Worm (Caenorhabditis elegans) whole organism, L1 larva: ENCODE measurements around the gene mksr-1.
A peak's percentile ranks its signal among the peaks of the same experiment; 100 is the strongest.

Experiments
- C34B4.2 ChIP-seq: sonication (generic microtip); optimal IDR thresholded peaks from 2 replicates; lab custom pipeline; 2017; ENCODE audit warnings: mild to moderate bottlenecking, missing genetic modification characterization, missing compliant biosample characterization
- aha-1 ChIP-seq: fragments of 150-350 bp; optimal IDR thresholded peaks from 2 replicates; lab custom pipeline; 2014; ENCODE audit warnings: missing biosample characterization, missing genetic modification characterization
- blmp-1 ChIP-seq: fragments of 150-350 bp; optimal IDR thresholded peaks from 2 replicates; lab custom pipeline; 2014; ENCODE audit warnings: missing biosample characterization, missing genetic modification characterization
- ceh-63 ChIP-seq: fragments of 200-800 bp; sonication (Bioruptor generic); optimal IDR thresholded peaks from 2 replicates; lab custom pipeline; 2018; ENCODE audit warnings: mild to moderate bottlenecking, missing genetic modification characterization, missing compliant biosample characterization
- ceh-8 ChIP-seq: fragments of 200-800 bp; sonication (Bioruptor generic); optimal IDR thresholded peaks from 2 replicates; lab custom pipeline; 2018; ENCODE audit warnings: mild to moderate bottlenecking, missing genetic modification characterization, moderate library complexity, missing compliant biosample characterization
- ceh-82 ChIP-seq, 3 experiments: fragments of 150-350 bp in 1 of 3; sonication (generic microtip) in 2 of 3; optimal IDR thresholded peaks; 2 replicates each; lab custom pipeline; 2014 to 2017; ENCODE audit warnings: missing biosample characterization in 3 of 3, missing genetic modification characterization in 3 of 3
- ceh-88 ChIP-seq: fragments of 200-800 bp; sonication (Bioruptor generic); IDR thresholded peaks from 2 replicates; pipeline ENCODE4 v1.3.6; 2022; ENCODE audit warnings: missing genetic modification characterization, missing compliant biosample characterization
- ceh-90 ChIP-seq: sonication (generic microtip); optimal IDR thresholded peaks from 2 replicates; lab custom pipeline; 2016; ENCODE audit warnings: missing genetic modification characterization, missing compliant biosample characterization
- ces-1 ChIP-seq: fragments of 150-350 bp; optimal IDR thresholded peaks from 2 replicates; lab custom pipeline; 2014; ENCODE audit warnings: missing biosample characterization, missing genetic modification reagents, missing genetic modification characterization
- dsc-1 ChIP-seq: sonication (generic microtip); optimal IDR thresholded peaks from 2 replicates; lab custom pipeline; 2016; ENCODE audit warnings: mild to moderate bottlenecking, missing genetic modification characterization, missing compliant biosample characterization
- efl-1 ChIP-seq, 4 experiments: fragments of 150-350 bp; optimal IDR thresholded peaks in 3 of 4; peaks in 1 of 4; 1 replicate in 1 of 4; 2 replicates in 3 of 4; lab custom pipeline; 2014; ENCODE audit warnings: missing biosample characterization in 2 of 4, missing genetic modification characterization in 2 of 4, missing genetic modification reagents in 2 of 4
- egl-27 ChIP-seq, 2 experiments: fragments of 150-350 bp in 1 of 2; sonication (generic microtip); optimal IDR thresholded peaks; 3 replicates each; lab custom pipeline; 2017 to 2018; ENCODE audit warnings: missing biosample characterization in 2 of 2, missing genetic modification characterization in 2 of 2, missing genetic modification reagents in 2 of 2
- ets-5 ChIP-seq: fragments of 200-800 bp; sonication (Bioruptor generic); IDR thresholded peaks from 2 replicates; pipeline ENCODE4 v1.3.6; 2022; ENCODE audit warnings: missing genetic modification characterization, missing compliant biosample characterization
- fkh-10 ChIP-seq: sonication (generic microtip); optimal IDR thresholded peaks from 2 replicates; lab custom pipeline; 2017; ENCODE audit warnings: missing biosample characterization, missing genetic modification reagents, missing genetic modification characterization
- fkh-8 ChIP-seq: sonication (generic microtip); optimal IDR thresholded peaks from 2 replicates; lab custom pipeline; 2016; ENCODE audit warnings: mild to moderate bottlenecking, missing genetic modification characterization, missing compliant biosample characterization
- fos-1 ChIP-seq: fragments of 150-350 bp; optimal IDR thresholded peaks from 2 replicates; lab custom pipeline; 2014; ENCODE audit warnings: missing biosample characterization, missing genetic modification characterization
- grh-1 ChIP-seq: fragments of 200-800 bp; sonication (Bioruptor generic); IDR thresholded peaks from 2 replicates; pipeline ENCODE4 v1.3.6; 2022; ENCODE audit warnings: missing genetic modification reagents, missing genetic modification characterization, missing compliant biosample characterization
- hlh-17 ChIP-seq: fragments of 200-800 bp; sonication (Bioruptor generic); optimal IDR thresholded peaks from 2 replicates; lab custom pipeline; 2018; ENCODE audit warnings: missing genetic modification characterization, mild to moderate bottlenecking, missing compliant biosample characterization, moderate library complexity, borderline replicate concordance
- hlh-4 ChIP-seq: sonication (generic microtip); optimal IDR thresholded peaks from 2 replicates; lab custom pipeline; 2016; ENCODE audit warnings: mild to moderate bottlenecking, missing genetic modification characterization, missing compliant biosample characterization
- hpl-2 ChIP-seq: fragments of 150-350 bp; optimal IDR thresholded peaks from 2 replicates; lab custom pipeline; 2014; ENCODE audit warnings: missing biosample characterization, missing genetic modification reagents, missing genetic modification characterization
- isw-1 ChIP-seq: fragments of 200-800 bp; sonication (Bioruptor generic); IDR thresholded peaks from 2 replicates; pipeline ENCODE4 v1.3.6; 2022; ENCODE audit warnings: missing genetic modification characterization, missing compliant biosample characterization
- jun-1 ChIP-seq: fragments of 150-350 bp; optimal IDR thresholded peaks from 2 replicates; lab custom pipeline; 2014; ENCODE audit warnings: missing biosample characterization, missing genetic modification reagents, missing genetic modification characterization
- lin-13 ChIP-seq: fragments of 150-350 bp; optimal IDR thresholded peaks from 2 replicates; lab custom pipeline; 2014; ENCODE audit warnings: missing biosample characterization, missing genetic modification reagents, missing genetic modification characterization
- lin-15B ChIP-seq: fragments of 150-350 bp; sonication (generic microtip); optimal IDR thresholded peaks from 3 replicates; lab custom pipeline; 2014; ENCODE audit warnings: missing biosample characterization, missing genetic modification characterization
- lin-39 ChIP-seq: fragments of 150-350 bp; optimal IDR thresholded peaks from 2 replicates; lab custom pipeline; 2014; ENCODE audit warnings: missing biosample characterization, missing genetic modification reagents, missing genetic modification characterization
- lsy-2 ChIP-seq, 2 experiments: fragments of 150-350 bp; optimal IDR thresholded peaks; 2 replicates each; lab custom pipeline; 2014; ENCODE audit warnings: missing biosample characterization in 2 of 2, missing genetic modification characterization in 2 of 2
- mab-9 ChIP-seq: fragments of 200-800 bp; sonication (Bioruptor generic); IDR thresholded peaks from 2 replicates; pipeline ENCODE4 v1.3.6; 2022; ENCODE audit warnings: missing genetic modification reagents, missing genetic modification characterization, missing compliant biosample characterization
- mep-1 ChIP-seq: fragments of 150-350 bp; optimal IDR thresholded peaks from 2 replicates; lab custom pipeline; 2014; ENCODE audit warnings: missing biosample characterization, missing genetic modification characterization
- nhr-11 ChIP-seq: fragments of 150-350 bp; optimal IDR thresholded peaks from 2 replicates; lab custom pipeline; 2014; ENCODE audit warnings: missing biosample characterization, missing genetic modification characterization
- nhr-20 ChIP-seq: sonication (generic microtip); optimal IDR thresholded peaks from 2 replicates; lab custom pipeline; 2016; ENCODE audit warnings: mild to moderate bottlenecking, missing genetic modification characterization, missing compliant biosample characterization
- nhr-28 ChIP-seq: fragments of 150-350 bp; optimal IDR thresholded peaks from 2 replicates; lab custom pipeline; 2014; ENCODE audit warnings: missing biosample characterization, missing genetic modification characterization
- nhr-47 ChIP-seq: sonication (generic microtip); optimal IDR thresholded peaks from 2 replicates; lab custom pipeline; 2016; ENCODE audit warnings: mild to moderate bottlenecking, missing genetic modification characterization, moderate library complexity, missing compliant biosample characterization
- nhr-71 ChIP-seq: sonication (generic microtip); optimal IDR thresholded peaks from 2 replicates; lab custom pipeline; 2016; ENCODE audit warnings: mild to moderate bottlenecking, missing genetic modification characterization, moderate library complexity, missing compliant biosample characterization
- nhr-77 ChIP-seq: fragments of 150-350 bp; optimal IDR thresholded peaks from 2 replicates; lab custom pipeline; 2014; ENCODE audit warnings: missing biosample characterization, missing genetic modification characterization
- nhr-85 ChIP-seq: sonication (generic microtip); peaks from one replicate; lab custom pipeline; 2016; ENCODE audit warnings: missing genetic modification characterization, inconsistent platforms, missing compliant biosample characterization
- pag-3 ChIP-seq: sonication (generic microtip); optimal IDR thresholded peaks from 2 replicates; lab custom pipeline; 2017; ENCODE audit warnings: missing genetic modification characterization, mild to moderate bottlenecking, missing compliant biosample characterization, antibody characterized with exemption, borderline replicate concordance; ENCODE audit not compliant: insufficient read depth
- snpc-4 ChIP-seq: fragments of 150-350 bp; optimal IDR thresholded peaks from 2 replicates; lab custom pipeline; 2014; ENCODE audit warnings: missing biosample characterization, missing genetic modification characterization
- snu-23 ChIP-seq: sonication (generic microtip); optimal IDR thresholded peaks from 2 replicates; lab custom pipeline; 2016; ENCODE audit warnings: missing genetic modification characterization, missing compliant biosample characterization
- sox-4 ChIP-seq: sonication (generic microtip); optimal IDR thresholded peaks from 2 replicates; lab custom pipeline; 2016; ENCODE audit warnings: missing genetic modification characterization, missing compliant biosample characterization
- sptf-1 ChIP-seq: fragments of 150-350 bp; optimal IDR thresholded peaks from 2 replicates; lab custom pipeline; 2014; ENCODE audit warnings: missing biosample characterization, missing genetic modification characterization
- sup-37 ChIP-seq: fragments of 200-800 bp; sonication (Bioruptor generic); optimal IDR thresholded peaks from 2 replicates; lab custom pipeline; 2018; ENCODE audit warnings: mild to moderate bottlenecking, missing genetic modification characterization, missing compliant biosample characterization
- swsn-7 ChIP-seq: sonication (generic microtip); optimal IDR thresholded peaks from 2 replicates; lab custom pipeline; 2016; ENCODE audit warnings: missing genetic modification characterization, missing compliant biosample characterization
- unc-30 ChIP-seq: sonication (generic microtip); optimal IDR thresholded peaks from 2 replicates; lab custom pipeline; 2017; ENCODE audit warnings: missing biosample characterization, missing genetic modification characterization
- unc-62 ChIP-seq: fragments of 150-350 bp; optimal IDR thresholded peaks from 2 replicates; lab custom pipeline; 2014; ENCODE audit warnings: missing biosample characterization, missing genetic modification reagents, missing genetic modification characterization
- unc-86 ChIP-seq: sonication (generic microtip); optimal IDR thresholded peaks from 2 replicates; lab custom pipeline; 2016; ENCODE audit warnings: missing genetic modification characterization, missing compliant biosample characterization
- unc-98 ChIP-seq: fragments of 200-800 bp; sonication (Bioruptor generic); IDR thresholded peaks from 2 replicates; pipeline ENCODE4 v1.3.6; 2022; ENCODE audit warnings: missing genetic modification characterization, missing compliant biosample characterization
- vab-15 ChIP-seq: sonication (generic microtip); optimal IDR thresholded peaks from 2 replicates; lab custom pipeline; 2017; ENCODE audit warnings: missing genotype, mild to moderate bottlenecking, missing genetic modification characterization, missing compliant biosample characterization
- zag-1 ChIP-seq: fragments of 150-350 bp; optimal IDR thresholded peaks from 2 replicates; lab custom pipeline; 2014; ENCODE audit warnings: missing biosample characterization, missing genetic modification characterization
- ztf-11 ChIP-seq, 2 experiments: sonication (generic microtip); optimal IDR thresholded peaks; 2 replicates each; lab custom pipeline; 2016 to 2017; ENCODE audit warnings: missing genetic modification characterization in 2 of 2, missing biosample characterization in 1 of 2, missing compliant biosample characterization in 1 of 2
- ztf-4 ChIP-seq: fragments of 150-350 bp; optimal IDR thresholded peaks from 2 replicates; lab custom pipeline; 2014; ENCODE audit warnings: missing biosample characterization, missing genetic modification characterization

The mksr-1 gene

ce11 chrX:1094332-1094731 is 25.4 kb upstream of the mksr-1 start:
- no peak for TF ChIP-seq unc-62 (GFP tag; lab: Kevin White, UChicago)
- TF ChIP-seq lin-39 (tag; lab: Kevin White, UChicago): peak; percentile 16
- TF ChIP-seq mab-9 (GFP tag; lab: Robert Waterston, UW): no peak
- peak; percentile 16 for TF ChIP-seq nhr-85 (tag; lab: Kevin White, UChicago)
- TF ChIP-seq nhr-77 (tag; lab: Kevin White, UChicago): no peak
- TF ChIP-seq ceh-82 (tag; optimal IDR thresholded peaks at IDR 0.05; lab: Kevin White, UChicago): no peak

DNA sequence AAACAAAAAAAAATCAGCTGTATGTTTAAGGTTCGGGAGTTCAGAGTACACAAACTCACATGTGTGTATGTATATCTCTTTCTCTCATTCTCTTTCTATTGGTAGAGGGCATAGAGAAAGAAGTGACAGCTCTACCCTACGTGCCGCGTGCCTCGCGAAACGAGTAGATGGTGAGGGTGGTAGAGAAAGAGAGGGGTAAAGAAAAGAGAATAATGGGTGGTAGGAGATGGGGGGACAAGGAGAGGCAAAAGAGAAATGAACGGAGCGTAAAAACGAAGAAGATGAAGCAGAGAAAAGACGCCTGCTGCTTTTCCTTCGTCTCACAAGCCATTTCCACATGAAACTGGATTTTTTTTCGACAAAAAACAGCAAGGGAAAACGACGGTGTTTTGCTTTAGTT is 24.2 kb upstream of the mksr-1 start:
- TF ChIP-seq efl-1 (optimal IDR thresholded peaks at IDR 0.05; lab: Kevin White, UChicago) (peak; percentile 65 to 77), efl-1 (GFP tag; optimal IDR thresholded peaks at IDR 0.05 in 1 of 2; lab: Kevin White, UChicago) (peak; percentile 35 to 95), lin-13 (GFP tag; lab: Kevin White, UChicago) (peak; percentile 81), jun-1 (tag; lab: Kevin White, UChicago) (peak; percentile 89), fos-1 (tag; lab: Kevin White, UChicago) (peak; percentile 88), unc-98 (GFP tag; lab: Robert Waterston, UW) (no peak), hlh-17 (GFP tag; lab: Kevin White, UChicago) (no peak), unc-30 (no peak), ztf-11 (tag; optimal IDR thresholded peaks at IDR 0.05; lab: Kevin White, UChicago) (peak in 1 of 2 experiments; percentile 49), ceh-88 (GFP tag; lab: Robert Waterston, UW) (peak; percentile 74), grh-1 (GFP tag; lab: Robert Waterston, UW) (0 out of 2 replicates have a peak, but pooled peaks have one; percentile 17), nhr-47 (tag; lab: Kevin White, UChicago) (peak; percentile 90), C34B4.2 (no peak), unc-62 (GFP tag; lab: Kevin White, UChicago) (no peak), swsn-7 (tag; lab: Kevin White, UChicago) (peak; percentile 93), ets-5 (GFP tag; lab: Robert Waterston, UW) (no peak), sup-37 (GFP tag; lab: Kevin White, UChicago) (no peak), sptf-1 (tag; lab: Kevin White, UChicago) (no peak), vab-15 (peak; percentile 56), pag-3 (peak; percentile 51), fkh-8 (peak; percentile 93), ceh-82 (tag; optimal IDR thresholded peaks at IDR 0.05; lab: Kevin White, UChicago) (peak; percentile 81 to 93 (median 84)), ceh-63 (GFP tag; lab: Kevin White, UChicago) (no peak), lin-15B (no peak), nhr-28 (tag; lab: Kevin White, UChicago) (peak; percentile 41), blmp-1 (tag; lab: Kevin White, UChicago) (peak; percentile 96), ceh-90 (tag; lab: Kevin White, UChicago) (no peak), snu-23 (GFP tag; lab: Kevin White, UChicago) (peak; percentile 97), snpc-4 (peak; percentile 49), aha-1 (tag; lab: Kevin White, UChicago) (peak; percentile 43), ztf-4 (tag; lab: Kevin White, UChicago) (peak; percentile 92), nhr-11 (tag; lab: Kevin White, UChicago) (peak; percentile 86), sox-4 (peak; percentile 31), egl-27 (tag; optimal IDR thresholded peaks at IDR 0.05; lab: Kevin White, UChicago) (peak; percentile 80 to 92), hlh-4 (tag; lab: Kevin White, UChicago) (no peak), isw-1 (GFP tag; lab: Robert Waterston, UW) (peak; percentile 68; the same call in 1 of the 2 replicates), nhr-71 (peak; percentile 98), mab-9 (GFP tag; lab: Robert Waterston, UW) (peak; percentile 66), mep-1 (tag; lab: Kevin White, UChicago) (peak; percentile 95), dsc-1 (tag; lab: Kevin White, UChicago) (peak; percentile 91), ces-1 (GFP tag; lab: Kevin White, UChicago) (no peak), ceh-8 (GFP tag; lab: Kevin White, UChicago) (peak; percentile 69), lsy-2 (tag; optimal IDR thresholded peaks at IDR 0.05; lab: Kevin White, UChicago) (peak; percentile 78 to 90), unc-86 (tag; lab: Kevin White, UChicago) (peak; percentile 81), hpl-2 (GFP tag; lab: Kevin White, UChicago) (peak; percentile 59), nhr-77 (tag; lab: Kevin White, UChicago) (peak; percentile 87), fkh-10 (GFP tag; lab: Kevin White, UChicago) (peak; percentile 77), nhr-20 (tag; lab: Kevin White, UChicago) (peak; percentile 95), zag-1 (tag; lab: Kevin White, UChicago) (no peak)
